Fruit fly (Drosophila melanogaster): ENCODE measurements around the gene Wdr82.
A peak's percentile ranks its signal among the peaks of the same experiment; 100 is the strongest.

Wdr82 gene

DNA sequence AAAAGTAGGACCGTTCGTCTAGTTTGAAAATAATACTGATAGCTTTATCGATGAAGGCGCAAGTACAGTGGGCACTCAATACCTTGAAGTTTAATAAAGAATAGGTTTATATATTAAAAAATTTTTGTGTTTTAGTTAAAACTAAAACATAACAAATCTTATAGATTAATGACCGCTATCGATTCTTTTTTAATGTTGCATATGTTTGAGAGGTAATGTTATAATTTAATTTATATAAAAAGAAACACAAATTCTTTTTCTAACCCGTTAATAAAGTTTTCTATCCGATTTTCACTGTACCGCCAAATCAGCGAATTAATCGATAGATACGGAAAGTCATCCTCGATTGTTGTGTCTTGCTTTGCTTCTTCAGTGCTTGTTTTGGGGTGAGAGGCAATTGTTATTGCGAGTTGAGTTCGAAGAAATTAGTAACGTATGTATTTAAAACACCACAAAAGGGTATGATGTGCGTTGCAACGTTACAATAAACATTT lies 9.9 kb downstream of the Wdr82 start, which contains the start of the genes Dad1 and CG13384 (continued):
- peak; percentile 74 for TF ChIP-seq Oaz (GFP tag; IDR thresholded peaks at IDR 0.05)
- TF ChIP-seq CG1233 (GFP tag; optimal IDR thresholded peaks at IDR 0.05) = peak; percentile 91
- peak; percentile 53; the same call in 1 of the 2 replicates for TF ChIP-seq sim (GFP tag; IDR thresholded peaks at IDR 0.05)
- TF ChIP-seq MTF-1 (GFP tag; optimal IDR thresholded peaks at IDR 0.05; ENCODE audit: borderline replicate concordance) = peak; percentile 64
- peak; percentile 18 for TF ChIP-seq fu2 (GFP tag; optimal IDR thresholded peaks at IDR 0.05)
- TF ChIP-seq luna (GFP tag; optimal IDR thresholded peaks at IDR 0.05) = no peak
- peak; percentile 89 for TF ChIP-seq caup (GFP tag; optimal IDR thresholded peaks at IDR 0.05; ENCODE audit: severe bottlenecking)
- TF ChIP-seq ci (GFP tag; IDR thresholded peaks at IDR 0.05) = 0 out of 3 replicates have a peak, but pooled peaks have one; percentile 48
- peak; percentile 92 for TF ChIP-seq CG17359 (tag; optimal IDR thresholded peaks at IDR 0.05)
- TF ChIP-seq CHES-1-like (GFP tag; optimal IDR thresholded peaks at IDR 0.05) = peak; percentile 54
- TF ChIP-seq CoRest (tag; optimal IDR thresholded peaks at IDR 0.05) = peak; percentile 98
- peak; percentile 91 for TF ChIP-seq CG15601 (tag; optimal IDR thresholded peaks at IDR 0.05)
- TF ChIP-seq Med (GFP tag) = peak; percentile 78
- peak; percentile 39 for TF ChIP-seq CG8944 (GFP tag; optimal IDR thresholded peaks at IDR 0.05)
- TF ChIP-seq CG14860 (GFP tag; IDR thresholded peaks at IDR 0.05; ENCODE audit: partially characterized antibody) = no peak
- peak; percentile 6 for TF ChIP-seq CG12769 (tag; optimal IDR thresholded peaks at IDR 0.05)
- peak; percentile 55 for TF ChIP-seq Ets97D (GFP tag; optimal IDR thresholded peaks at IDR 0.05)
- peak; percentile 96 for TF ChIP-seq B-H2 (GFP tag; optimal IDR thresholded peaks at IDR 0.05)
- peak; percentile 84 for TF ChIP-seq ATbp (GFP tag; optimal IDR thresholded peaks at IDR 0.05)
- TF ChIP-seq zfh2 (GFP tag; optimal IDR thresholded peaks at IDR 0.05) = peak; percentile 63
- TF ChIP-seq CG17186 (GFP tag; optimal IDR thresholded peaks at IDR 0.05) = peak; percentile 59
- TF ChIP-seq CTCF (GFP tag; optimal IDR thresholded peaks at IDR 0.05) = no peak
- TF ChIP-seq CG12659 (GFP tag; optimal IDR thresholded peaks at IDR 0.05) = peak; percentile 97
- TF ChIP-seq lov (optimal IDR thresholded peaks at IDR 0.05) = no peak
- no peak for TF ChIP-seq lov (GFP tag; IDR thresholded peaks at IDR 0.05)
- peak; percentile 70; the same call in 1 of the 2 replicates for TF ChIP-seq chm (GFP tag; IDR thresholded peaks at IDR 0.05)
- peak; percentile 86 for TF ChIP-seq GATAe (GFP tag; conservative IDR thresholded peaks at IDR 0.05)
- TF ChIP-seq crc (GFP tag; optimal IDR thresholded peaks at IDR 0.05) = no peak
- TF ChIP-seq ken (GFP tag; IDR thresholded peaks at IDR 0.05) = peak; percentile 81
- peak; percentile 72 for TF ChIP-seq ro (GFP tag; IDR thresholded peaks at IDR 0.05)
- 0 out of 2 replicates have a peak, but pooled peaks have one; percentile 22 for TF ChIP-seq Doc2 (GFP tag; IDR thresholded peaks at IDR 0.05)
- TF ChIP-seq CG12236 (GFP tag; optimal IDR thresholded peaks at IDR 0.05) = no peak
- TF ChIP-seq chif (GFP tag; optimal IDR thresholded peaks at IDR 0.05) = peak; percentile 46 to 74
- TF ChIP-seq Dref (GFP tag; IDR thresholded peaks at IDR 0.05) = peak; percentile 61
- TF ChIP-seq Lpt (GFP tag; optimal IDR thresholded peaks at IDR 0.05) = no peak
- TF ChIP-seq Six4 (GFP tag; optimal IDR thresholded peaks at IDR 0.05) = peak; percentile 79
- peak; percentile 90 for TF ChIP-seq tap (tag; optimal IDR thresholded peaks at IDR 0.05)
- peak; percentile 87 for TF ChIP-seq CG17328 (GFP tag; IDR thresholded peaks at IDR 0.05)
- peak; percentile 63 for TF ChIP-seq CG6654 (GFP tag; optimal IDR thresholded peaks at IDR 0.05)
- TF ChIP-seq schlank (tag; optimal IDR thresholded peaks at IDR 0.05) = peak; percentile 72
- peak; percentile 95 for TF ChIP-seq CG3281 (GFP tag; optimal IDR thresholded peaks at IDR 0.05)
- TF ChIP-seq CG3838 (GFP tag; optimal IDR thresholded peaks at IDR 0.05) = peak; percentile 60
- peak; percentile 65 for TF ChIP-seq CG11696 (GFP tag; IDR thresholded peaks at IDR 0.05)
- peak; percentile 93 for TF ChIP-seq CG18619 (GFP tag; optimal IDR thresholded peaks at IDR 0.05)
- peak; percentile 88 for TF ChIP-seq slou (GFP tag; optimal IDR thresholded peaks at IDR 0.05)
- TF ChIP-seq Scr (GFP tag; IDR thresholded peaks at IDR 0.05; ENCODE audit: partially characterized antibody) = peak; percentile 60
- peak; percentile 87 for TF ChIP-seq CG15011 (GFP tag; optimal IDR thresholded peaks at IDR 0.05)
- peak; percentile 88 for TF ChIP-seq Mrtf (GFP tag; IDR thresholded peaks at IDR 0.05)
- peak; percentile 75 for TF ChIP-seq CG4854 (GFP tag; optimal IDR thresholded peaks at IDR 0.05)
- TF ChIP-seq fd64A (GFP tag; optimal IDR thresholded peaks at IDR 0.05) = no peak
- TF ChIP-seq CG7963 (GFP tag; IDR thresholded peaks at IDR 0.05; ENCODE audit: partially characterized antibody) = no peak

All from whole organism, embryonic.